Fruit fly (Drosophila melanogaster): ENCODE results near the gene brk.
A peak's percentile ranks its signal among the peaks of the same experiment; 100 is the strongest.

The brk gene

dm6 chrX:7293874-7294559 is 13.7 kb upstream of the brk start (continued):
- no peak; the same call in 1 of the 2 replicates for TF ChIP-seq CG11085 (GFP tag; IDR thresholded peaks at IDR 0.05)
- TF ChIP-seq cato (GFP tag; optimal IDR thresholded peaks at IDR 0.05; ENCODE audit: borderline replicate concordance): peak; percentile 60
- peak; percentile 78 for TF ChIP-seq CG14014 (GFP tag; IDR thresholded peaks at IDR 0.05)
- no peak for TF ChIP-seq CG18011 (GFP tag; optimal IDR thresholded peaks at IDR 0.05)
- TF ChIP-seq CG6791 (GFP tag; IDR thresholded peaks at IDR 0.05; ENCODE audit: partially characterized antibody): no peak
- TF ChIP-seq NC2β (GFP tag; optimal IDR thresholded peaks at IDR 0.05): no peak
- no peak for TF ChIP-seq CG12236 (GFP tag; optimal IDR thresholded peaks at IDR 0.05)
- TF ChIP-seq z (GFP tag; IDR thresholded peaks at IDR 0.05): peak; percentile 67; the same call in 2 of the 3 replicates
- TF ChIP-seq Eip74EF (GFP tag; optimal IDR thresholded peaks at IDR 0.05): peak in 1 of 2 experiments; percentile 96
- TF ChIP-seq CG11398 (GFP tag; optimal IDR thresholded peaks at IDR 0.05): no peak
- peak; percentile 23 for TF ChIP-seq CG17186 (GFP tag; optimal IDR thresholded peaks at IDR 0.05)
- TF ChIP-seq CG6854 (GFP tag; optimal IDR thresholded peaks at IDR 0.05): peak; percentile 81
- peak; percentile 93 for TF ChIP-seq CG17359 (tag; optimal IDR thresholded peaks at IDR 0.05)
- TF ChIP-seq sens-2 (GFP tag; IDR thresholded peaks at IDR 0.05): peak; percentile 81
- TF ChIP-seq CG10431 (GFP tag; optimal IDR thresholded peaks at IDR 0.05): peak; percentile 96
- TF ChIP-seq disco-r (GFP tag; optimal IDR thresholded peaks at IDR 0.05): no peak
- peak; percentile 84 for TF ChIP-seq org-1 (GFP tag; optimal IDR thresholded peaks at IDR 0.05)
- no peak for TF ChIP-seq CG3163 (GFP tag; optimal IDR thresholded peaks at IDR 0.05)
- TF ChIP-seq nau (GFP tag; optimal IDR thresholded peaks at IDR 0.05): peak; percentile 86
- peak; percentile 46; the same call in 1 of the 2 replicates for TF ChIP-seq CG14667 (GFP tag; IDR thresholded peaks at IDR 0.05)
- TF ChIP-seq ftz-f1 (GFP tag; optimal IDR thresholded peaks at IDR 0.05): no peak
- TF ChIP-seq Dad (GFP tag; optimal IDR thresholded peaks at IDR 0.05): no peak
- no peak for TF ChIP-seq mirr (GFP tag; optimal IDR thresholded peaks at IDR 0.05)
- peak; percentile 15 for TF ChIP-seq Hey (tag; optimal IDR thresholded peaks at IDR 0.05)
- TF ChIP-seq CG8290 (GFP tag; optimal IDR thresholded peaks at IDR 0.05): peak; percentile 79
- peak in 1 of 2 experiments; percentile 80 for TF ChIP-seq CG8290 (tag; optimal IDR thresholded peaks at IDR 0.05)
- TF ChIP-seq lov (optimal IDR thresholded peaks at IDR 0.05): no peak
- peak; percentile 78; the same call in 2 of the 3 replicates for TF ChIP-seq lov (GFP tag; IDR thresholded peaks at IDR 0.05)
- TF ChIP-seq Atf3 (GFP tag; optimal IDR thresholded peaks at IDR 0.05): no peak
- TF ChIP-seq zf30C (GFP tag; optimal IDR thresholded peaks at IDR 0.05): peak; percentile 93
- peak; percentile 90 for TF ChIP-seq CG18599 (GFP tag; optimal IDR thresholded peaks at IDR 0.05)
- TF ChIP-seq CG31441 (GFP tag; IDR thresholded peaks at IDR 0.05): peak; percentile 87
- TF ChIP-seq E2f1 (GFP tag; IDR thresholded peaks at IDR 0.05): peak; percentile 76
- peak; percentile 49 for TF ChIP-seq ems (GFP tag; optimal IDR thresholded peaks at IDR 0.05)
- peak; percentile 52 for TF ChIP-seq CG4730 (GFP tag; IDR thresholded peaks at IDR 0.05)
- peak in 1 of 3 experiments; percentile 97 for TF ChIP-seq lola (GFP tag; optimal IDR thresholded peaks at IDR 0.05)
- TF ChIP-seq gcm (GFP tag; optimal IDR thresholded peaks at IDR 0.05): peak; percentile 96
- peak; percentile 87 for TF ChIP-seq CG17568 (GFP tag; optimal IDR thresholded peaks at IDR 0.05)
- peak; percentile 67 for TF ChIP-seq ssp (GFP tag; IDR thresholded peaks at IDR 0.05)
- TF ChIP-seq odd (GFP tag; optimal IDR thresholded peaks at IDR 0.05): peak; percentile 89
- no peak for TF ChIP-seq shn (GFP tag; optimal IDR thresholded peaks at IDR 0.05)
- TF ChIP-seq sug (tag; optimal IDR thresholded peaks at IDR 0.05): peak; percentile 71
- TF ChIP-seq eve (GFP tag; optimal IDR thresholded peaks at IDR 0.05): peak in 1 of 2 experiments; percentile 96
- no peak for TF ChIP-seq Dip2 (GFP tag; IDR thresholded peaks at IDR 0.05)
- TF ChIP-seq abd-A (tag; optimal IDR thresholded peaks at IDR 0.05): peak; percentile 39
- no peak for TF ChIP-seq cas (GFP tag; IDR thresholded peaks at IDR 0.05)
- peak; percentile 71 for TF ChIP-seq sob (GFP tag; IDR thresholded peaks at IDR 0.05)
- TF ChIP-seq Hmr (GFP tag; optimal IDR thresholded peaks at IDR 0.05): peak; percentile 80
- peak; percentile 89 for TF ChIP-seq CG1233 (GFP tag; optimal IDR thresholded peaks at IDR 0.05)
- TF ChIP-seq CG1529 (GFP tag; optimal IDR thresholded peaks at IDR 0.05): peak; percentile 91
